Worm (Caenorhabditis elegans): ENCODE measurements around the gene sams-3.

The sams-3 gene

ce11 chrIV:5850765-5851377 lies 2.4 kb downstream of the sams-3 start:
- TF ChIP-seq ama-1 (optimal IDR thresholded peaks at IDR 0.05) = no peak
- no peak for TF ChIP-seq lin-39 (tag; optimal IDR thresholded peaks at IDR 0.05)
- TF ChIP-seq R02D3.7 (tag; optimal IDR thresholded peaks at IDR 0.05) = no peak
- no peak for TF ChIP-seq snpc-4 (tag; optimal IDR thresholded peaks at IDR 0.05)
- no peak for TF ChIP-seq lsy-2 (tag; optimal IDR thresholded peaks at IDR 0.05)
- TF ChIP-seq elt-3 (tag; optimal IDR thresholded peaks at IDR 0.05) = no peak
- no peak for TF ChIP-seq sem-4 (tag; optimal IDR thresholded peaks at IDR 0.05)
- no peak for TF ChIP-seq nhr-25 (tag; optimal IDR thresholded peaks at IDR 0.05)
- TF ChIP-seq egl-27 (tag; optimal IDR thresholded peaks at IDR 0.05) = no peak
- TF ChIP-seq nhr-77 (tag; optimal IDR thresholded peaks at IDR 0.05) = no peak
- TF ChIP-seq unc-55 (GFP tag; optimal IDR thresholded peaks at IDR 0.05) = no peak
- TF ChIP-seq blmp-1 (tag; optimal IDR thresholded peaks at IDR 0.05; ENCODE audit: insufficient read depth) = no peak
- TF ChIP-seq unc-62 (GFP tag; optimal IDR thresholded peaks at IDR 0.05) = no peak
- no peak for TF ChIP-seq ztf-1 (GFP tag; conservative IDR thresholded peaks at IDR 0.05)
- no peak for TF ChIP-seq unc-39 (tag; optimal IDR thresholded peaks at IDR 0.05)
- TF ChIP-seq sma-3 (GFP tag; optimal IDR thresholded peaks at IDR 0.05) = no peak
- no peak for TF ChIP-seq lin-11 (tag; optimal IDR thresholded peaks at IDR 0.05)
- no peak for TF ChIP-seq fos-1 (tag; optimal IDR thresholded peaks at IDR 0.05)
- TF ChIP-seq nhr-237 (tag; optimal IDR thresholded peaks at IDR 0.05) = no peak
- TF ChIP-seq nhr-23 (tag; optimal IDR thresholded peaks at IDR 0.05) = no peak

- TF ChIP-seq nhr-77 (tag; optimal IDR thresholded peaks at IDR 0.05) (no peak), lin-39 (tag; optimal IDR thresholded peaks at IDR 0.05) (no peak), nhr-129 (tag; optimal IDR thresholded peaks at IDR 0.05) (no peak), aly-2 (tag; optimal IDR thresholded peaks at IDR 0.05) (no peak), F13H6.1 (tag; optimal IDR thresholded peaks at IDR 0.05) (no peak), mbf-1 (tag; optimal IDR thresholded peaks at IDR 0.05) (no peak), C34F6.9 (tag; optimal IDR thresholded peaks at IDR 0.05) (no peak)
Measured at ce11 chrIV:5855608-5856007, 7.2 kb downstream of the sams-3 start.

DNA sequence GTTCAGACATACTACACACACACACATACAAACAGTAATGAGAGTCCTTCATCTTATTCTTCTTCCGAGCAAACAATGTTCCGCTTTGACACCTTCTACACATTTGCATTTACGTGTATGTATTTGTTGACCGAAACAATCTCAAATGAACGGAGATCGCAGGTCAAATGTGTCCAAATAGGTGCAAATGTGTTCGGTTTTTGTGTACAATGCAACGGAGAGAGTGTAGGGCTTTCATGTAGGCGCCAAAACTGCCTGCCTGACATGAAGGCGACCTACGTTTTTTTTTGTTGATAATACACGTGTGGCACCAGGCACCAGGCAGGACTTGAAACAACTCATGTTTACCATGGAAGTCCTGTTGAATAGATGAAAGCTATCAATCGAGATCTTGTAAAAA lies 8.5 kb downstream of the sams-3 start:
- TF ChIP-seq lin-39 (tag; optimal IDR thresholded peaks at IDR 0.05) = no peak
- no peak for TF ChIP-seq egl-27 (tag; optimal IDR thresholded peaks at IDR 0.05)
- TF ChIP-seq nhr-11 (tag; optimal IDR thresholded peaks at IDR 0.05) = no peak
- no peak for TF ChIP-seq elt-3 (tag; optimal IDR thresholded peaks at IDR 0.05)
- no peak for TF ChIP-seq nhr-25 (tag; optimal IDR thresholded peaks at IDR 0.05)

DNA sequence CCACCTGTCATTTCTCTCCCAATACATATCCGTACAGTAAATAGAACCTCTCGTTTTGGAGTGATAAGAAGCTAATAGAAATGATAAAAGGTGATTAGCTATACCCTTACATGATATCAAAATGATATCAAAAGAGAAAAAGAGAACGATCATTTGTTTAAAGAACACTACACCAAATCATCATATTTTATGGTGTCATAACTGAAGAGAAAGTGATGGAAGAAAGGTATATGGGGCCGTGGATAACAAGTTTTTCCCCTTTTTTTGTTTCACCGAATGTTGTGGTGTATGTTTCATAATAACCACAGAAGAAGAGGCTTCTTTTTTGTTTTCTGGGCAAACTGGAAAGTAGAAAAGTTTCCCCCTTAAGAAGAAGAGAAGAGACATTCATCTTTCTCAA lies 9.8 kb downstream of the sams-3 start:
- TF ChIP-seq blmp-1 (tag; optimal IDR thresholded peaks at IDR 0.05; ENCODE audit: insufficient read depth) (peak; percentile 69), fos-1 (tag; optimal IDR thresholded peaks at IDR 0.05) (no peak)

DNA sequence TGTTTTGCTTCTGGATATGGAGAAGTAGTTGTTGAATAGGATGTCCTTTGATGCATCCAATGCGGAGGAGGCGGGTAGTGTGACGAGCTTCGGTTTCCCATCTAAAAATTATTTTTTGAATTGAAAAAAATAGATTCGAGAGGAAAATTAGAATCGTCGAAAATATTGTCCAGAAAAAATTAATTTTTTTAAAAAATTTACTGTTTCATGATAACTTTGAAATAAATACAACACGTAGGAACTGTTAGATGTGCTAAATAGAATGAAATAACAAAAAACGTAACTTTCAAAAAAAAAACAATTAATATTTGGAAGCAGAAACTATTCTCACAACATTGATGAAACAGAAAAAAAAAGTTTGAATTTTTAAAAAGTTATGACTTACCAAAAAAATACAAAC lies 11.4 kb downstream of the sams-3 start, which contains the start of gene C06E7.4:
Gene C06E7.4, minus strand, starts transcription at position 101 of the 400 bp plus-strand sequence.
- TF ChIP-seq peb-1 (tag; optimal IDR thresholded peaks at IDR 0.05) (no peak), lin-13 (GFP tag; optimal IDR thresholded peaks at IDR 0.05) (no peak), unc-39 (tag; optimal IDR thresholded peaks at IDR 0.05) (no peak), R02D3.7 (tag; optimal IDR thresholded peaks at IDR 0.05) (no peak), C34F6.9 (tag; optimal IDR thresholded peaks at IDR 0.05) (no peak), nhr-21 (tag; optimal IDR thresholded peaks at IDR 0.05) (no peak), sem-4 (tag; optimal IDR thresholded peaks at IDR 0.05) (no peak), skn-1 (tag; optimal IDR thresholded peaks at IDR 0.05) (no peak), mbf-1 (tag; optimal IDR thresholded peaks at IDR 0.05) (no peak)

DNA sequence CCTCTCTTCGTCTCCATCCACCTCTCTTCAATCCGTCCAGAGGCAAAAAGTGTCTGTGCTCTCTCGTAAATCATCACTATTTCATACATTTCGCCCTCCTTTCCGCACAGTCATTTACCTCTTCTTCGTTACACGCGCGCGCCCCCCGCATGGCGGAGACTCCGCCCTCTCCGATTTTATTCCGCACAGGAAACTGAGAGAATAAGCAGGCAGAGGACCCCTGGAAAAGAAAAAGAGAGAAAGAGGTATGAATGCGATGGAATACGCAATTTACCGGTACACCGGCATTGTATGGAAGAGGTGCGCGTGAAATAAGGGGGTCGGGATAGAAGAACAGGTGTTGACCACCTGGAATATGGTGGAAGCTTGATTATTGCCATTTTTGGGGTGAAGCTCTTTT lies 12.3 kb downstream of the sams-3 start:
- TF ChIP-seq ceh-82 (tag; optimal IDR thresholded peaks at IDR 0.05) = no peak
- TF ChIP-seq lin-11 (tag; optimal IDR thresholded peaks at IDR 0.05) = no peak
- no peak for TF ChIP-seq lin-13 (GFP tag; optimal IDR thresholded peaks at IDR 0.05)
- no peak for TF ChIP-seq unc-39 (tag; optimal IDR thresholded peaks at IDR 0.05)
- no peak for TF ChIP-seq nhr-237 (tag; optimal IDR thresholded peaks at IDR 0.05)
- TF ChIP-seq unc-62 (GFP tag; optimal IDR thresholded peaks at IDR 0.05) = no peak
- no peak for TF ChIP-seq sma-9 (GFP tag; optimal IDR thresholded peaks at IDR 0.05)
- no peak for TF ChIP-seq sma-9 (tag; optimal IDR thresholded peaks at IDR 0.05)
- TF ChIP-seq mbf-1 (tag; optimal IDR thresholded peaks at IDR 0.05) = no peak
- no peak for TF ChIP-seq ceh-16 (tag; optimal IDR thresholded peaks at IDR 0.05)
- TF ChIP-seq lin-39 (tag; optimal IDR thresholded peaks at IDR 0.05) = no peak
- no peak for TF ChIP-seq ztf-11 (tag; optimal IDR thresholded peaks at IDR 0.05)
- TF ChIP-seq nhr-10 (tag; optimal IDR thresholded peaks at IDR 0.05) = no peak
